Worm (Caenorhabditis elegans) whole organism, L2 larva: ENCODE results near the gene cct-4.

Source experiments
- C34F6.9 ChIP-seq: fragments of 150-350 bp; optimal IDR thresholded peaks from 2 replicates; lab custom pipeline; 2014; ENCODE audit warnings: missing biosample characterization, missing genetic modification characterization
- F13H6.1 ChIP-seq: sonication (generic microtip); optimal IDR thresholded peaks from 2 replicates; lab custom pipeline; 2016; ENCODE audit warnings: missing genetic modification characterization, missing compliant biosample characterization
- Y55F3AM.14 ChIP-seq: fragments of 200-800 bp; sonication (Bioruptor generic); optimal IDR thresholded peaks from 2 replicates; lab custom pipeline; 2018; ENCODE audit warnings: mild to moderate bottlenecking, missing genetic modification characterization, missing compliant biosample characterization
- ZK546.5 ChIP-seq: sonication (generic microtip); optimal IDR thresholded peaks from 2 replicates; lab custom pipeline; 2017; ENCODE audit warnings: missing biosample characterization, missing genetic modification characterization
- alr-1 ChIP-seq: fragments of 150-350 bp; optimal IDR thresholded peaks from 2 replicates; lab custom pipeline; 2014; ENCODE audit warnings: missing biosample characterization, missing genetic modification characterization
- aly-2 ChIP-seq: fragments of 150-350 bp; optimal IDR thresholded peaks from 2 replicates; lab custom pipeline; 2014; ENCODE audit warnings: missing biosample characterization, missing genetic modification characterization
- ama-1 ChIP-seq: fragments of 150-350 bp; optimal IDR thresholded peaks from 2 replicates; lab custom pipeline; 2018; ENCODE audit warnings: inconsistent platforms
- blmp-1 ChIP-seq: sonication (generic microtip); optimal IDR thresholded peaks from 2 replicates; lab custom pipeline; 2017; ENCODE audit warnings: missing genetic modification characterization, mild to moderate bottlenecking, missing compliant biosample characterization, antibody characterized with exemption, moderate library complexity; ENCODE audit not compliant: insufficient read depth
- ceh-16 ChIP-seq: fragments of 150-350 bp; optimal IDR thresholded peaks from 2 replicates; lab custom pipeline; 2014; ENCODE audit warnings: missing biosample characterization, missing genetic modification characterization
- crh-2 ChIP-seq: sonication (generic microtip); optimal IDR thresholded peaks from 2 replicates; lab custom pipeline; 2017; ENCODE audit warnings: missing biosample characterization, missing genetic modification characterization
- dmd-4 ChIP-seq: sonication (generic microtip); optimal IDR thresholded peaks from 2 replicates; lab custom pipeline; 2017; ENCODE audit warnings: missing biosample characterization, missing genetic modification characterization
- elt-1 ChIP-seq: fragments of 150-350 bp; optimal IDR thresholded peaks from 2 replicates; lab custom pipeline; 2014; ENCODE audit warnings: missing biosample characterization, missing genetic modification characterization
- fos-1 ChIP-seq: fragments of 150-350 bp; optimal IDR thresholded peaks from 2 replicates; lab custom pipeline; 2014; ENCODE audit warnings: missing biosample characterization, missing genetic modification characterization
- gmeb-1 ChIP-seq: fragments of 150-350 bp; optimal IDR thresholded peaks from 2 replicates; lab custom pipeline; 2014; ENCODE audit warnings: missing biosample characterization, missing genetic modification characterization
- lin-11 ChIP-seq: fragments of 150-350 bp; sonication (generic microtip); optimal IDR thresholded peaks from 2 replicates; lab custom pipeline; 2014; ENCODE audit warnings: missing biosample characterization, missing genetic modification characterization, inconsistent platforms, mixed read lengths
- lin-13 ChIP-seq: fragments of 150-350 bp; optimal IDR thresholded peaks from 2 replicates; lab custom pipeline; 2014; ENCODE audit warnings: missing biosample characterization, missing genetic modification reagents, missing genetic modification characterization
- lin-39 ChIP-seq: fragments of 150-350 bp; optimal IDR thresholded peaks from 2 replicates; lab custom pipeline; 2014; ENCODE audit warnings: missing biosample characterization, missing genetic modification reagents, missing genetic modification characterization
- lsy-2 ChIP-seq, 2 experiments: fragments of 150-350 bp in 1 of 2; sonication (generic microtip) in 1 of 2; optimal IDR thresholded peaks; 2 replicates each; lab custom pipeline; 2014 to 2017; ENCODE audit warnings: missing biosample characterization in 2 of 2, missing genetic modification characterization in 2 of 2
- mab-5 ChIP-seq: fragments of 150-350 bp; optimal IDR thresholded peaks from 2 replicates; lab custom pipeline; 2014; ENCODE audit warnings: missing biosample characterization, missing genetic modification characterization
- mbf-1 ChIP-seq: sonication (generic microtip); optimal IDR thresholded peaks from 2 replicates; lab custom pipeline; 2017; ENCODE audit warnings: missing biosample characterization, missing genetic modification characterization
- nhr-10 ChIP-seq: sonication (generic microtip); optimal IDR thresholded peaks from 2 replicates; lab custom pipeline; 2017; ENCODE audit warnings: missing biosample characterization, missing genetic modification characterization
- nhr-11 ChIP-seq: fragments of 150-350 bp; optimal IDR thresholded peaks from 2 replicates; lab custom pipeline; 2014; ENCODE audit warnings: missing biosample characterization, missing genetic modification characterization
- nhr-12 ChIP-seq: fragments of 150-350 bp; optimal IDR thresholded peaks from 2 replicates; lab custom pipeline; 2014; ENCODE audit warnings: missing biosample characterization, missing genetic modification characterization
- nhr-129 ChIP-seq: fragments of 150-350 bp; optimal IDR thresholded peaks from 2 replicates; lab custom pipeline; 2014; ENCODE audit warnings: missing biosample characterization, missing genetic modification characterization
- nhr-21 ChIP-seq: fragments of 150-350 bp; optimal IDR thresholded peaks from 2 replicates; lab custom pipeline; 2014; ENCODE audit warnings: missing biosample characterization, missing genetic modification characterization
- nhr-237 ChIP-seq: fragments of 150-350 bp; optimal IDR thresholded peaks from 2 replicates; lab custom pipeline; 2014; ENCODE audit warnings: missing biosample characterization, missing genetic modification characterization
- nhr-25 ChIP-seq: fragments of 150-350 bp; sonication (generic microtip); optimal IDR thresholded peaks from 3 replicates; lab custom pipeline; 2014; ENCODE audit warnings: missing biosample characterization, missing genetic modification characterization
- nhr-6 ChIP-seq: fragments of 150-350 bp; optimal IDR thresholded peaks from 2 replicates; lab custom pipeline; 2014; ENCODE audit warnings: missing biosample characterization, missing genetic modification characterization
- nhr-77 ChIP-seq: fragments of 150-350 bp; optimal IDR thresholded peaks from 2 replicates; lab custom pipeline; 2014; ENCODE audit warnings: missing biosample characterization, missing genetic modification characterization
- peb-1 ChIP-seq: fragments of 150-350 bp; optimal IDR thresholded peaks from 2 replicates; lab custom pipeline; 2014; ENCODE audit warnings: missing biosample characterization, missing genetic modification characterization
- skn-1 ChIP-seq: sonication (generic microtip); optimal IDR thresholded peaks from 2 replicates; lab custom pipeline; 2017; ENCODE audit warnings: missing biosample characterization, missing genetic modification characterization
- sma-3 ChIP-seq: sonication (generic microtip); optimal IDR thresholded peaks from 2 replicates; lab custom pipeline; 2016; ENCODE audit warnings: missing genetic modification reagents, missing genetic modification characterization, missing compliant biosample characterization
- snpc-4 ChIP-seq: fragments of 150-350 bp; optimal IDR thresholded peaks from 2 replicates; lab custom pipeline; 2014; ENCODE audit warnings: missing biosample characterization, missing genetic modification characterization
- unc-39 ChIP-seq: fragments of 150-350 bp; optimal IDR thresholded peaks from 2 replicates; lab custom pipeline; 2014; ENCODE audit warnings: missing biosample characterization, missing genetic modification characterization
- unc-55 ChIP-seq: fragments of 150-350 bp; sonication (generic microtip); optimal IDR thresholded peaks from 3 replicates; lab custom pipeline; 2014; ENCODE audit warnings: missing biosample characterization, missing genetic modification reagents, missing genetic modification characterization
- unc-62 ChIP-seq: fragments of 150-350 bp; optimal IDR thresholded peaks from 2 replicates; lab custom pipeline; 2014; ENCODE audit warnings: missing biosample characterization, missing genetic modification reagents, missing genetic modification characterization
- zag-1 ChIP-seq: fragments of 150-350 bp; optimal IDR thresholded peaks from 2 replicates; lab custom pipeline; 2014; ENCODE audit warnings: missing biosample characterization, missing genetic modification characterization
- ztf-1 ChIP-seq: fragments of 200-800 bp; sonication (Bioruptor generic); conservative IDR thresholded peaks from 2 replicates; pipeline ENCODE4 v1.3.6; 2022; ENCODE audit warnings: missing genetic modification characterization, missing compliant biosample characterization
- ztf-11 ChIP-seq: sonication (generic microtip); optimal IDR thresholded peaks from 2 replicates; lab custom pipeline; 2017; ENCODE audit warnings: missing biosample characterization, missing genetic modification characterization
- ztf-4 ChIP-seq: fragments of 150-350 bp; optimal IDR thresholded peaks from 2 replicates; lab custom pipeline; 2014; ENCODE audit warnings: missing biosample characterization, missing genetic modification characterization

Gene cct-4

DNA sequence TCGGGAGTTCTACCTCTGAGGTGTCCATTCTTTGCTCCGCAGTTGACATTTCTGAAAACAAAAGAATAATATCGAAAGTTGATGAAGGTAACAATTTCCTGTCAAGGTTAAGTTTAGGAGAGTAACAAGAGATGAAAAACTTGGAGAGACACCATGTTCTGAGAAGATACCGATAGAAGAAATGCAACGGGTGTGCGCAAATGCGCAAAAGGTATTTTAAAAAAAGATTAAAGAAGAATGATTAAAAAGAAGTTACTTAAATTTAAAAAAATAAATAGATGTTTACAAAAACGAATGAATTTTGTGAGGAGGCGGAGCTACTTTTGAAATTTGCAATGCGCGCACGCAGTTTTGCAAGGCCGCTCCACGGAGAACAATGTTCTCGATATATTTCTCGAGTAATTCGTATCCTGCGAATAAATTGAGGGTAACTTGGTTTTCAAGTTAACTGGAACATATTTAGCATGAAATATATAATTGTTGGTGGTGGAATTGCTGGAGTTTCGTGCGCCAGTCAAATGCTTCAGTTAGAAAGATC is 41.6 kb downstream of the cct-4 start, which contains the start of the genes ran-3 and C26D10.3:
ran-3 (minus strand) TSS at position 51 of the 538 bp plus-strand sequence.
C26D10.3 (plus strand) TSS at position 385 of the 538 bp plus-strand sequence.
- TF ChIP-seq zag-1 (tag; lab: Kevin White, UChicago) (no peak), nhr-129 (peak; percentile 66), unc-39 (tag; lab: Kevin White, UChicago) (no peak), lin-11 (tag; lab: Kevin White, UChicago) (peak; percentile 54), ama-1 (lab: Kevin White, UChicago) (no peak), unc-55 (GFP tag; lab: Kevin White, UChicago) (peak; percentile 69), nhr-11 (tag; lab: Kevin White, UChicago) (no peak), dmd-4 (tag; lab: Kevin White, UChicago) (no peak), ztf-11 (tag; lab: Kevin White, UChicago) (no peak), snpc-4 (tag; lab: Kevin White, UChicago) (no peak), mab-5 (tag; lab: Kevin White, UChicago) (no peak), nhr-10 (tag; lab: Kevin White, UChicago) (no peak), fos-1 (tag; lab: Kevin White, UChicago) (no peak), ztf-1 (GFP tag; lab: Robert Waterston, UW) (no peak), nhr-21 (tag; lab: Kevin White, UChicago) (peak; percentile 18), sma-3 (GFP tag; lab: Kevin White, UChicago) (peak; percentile 47), gmeb-1 (tag; lab: Kevin White, UChicago) (peak; percentile 55), ztf-4 (no peak), blmp-1 (no peak), lin-39 (tag; lab: Kevin White, UChicago) (no peak), lsy-2 (tag; optimal IDR thresholded peaks at IDR 0.05; lab: Kevin White, UChicago) (peak in 1 of 2 experiments; percentile 70), Y55F3AM.14 (GFP tag; lab: Kevin White, UChicago) (no peak), nhr-6 (tag; lab: Kevin White, UChicago) (no peak), skn-1 (peak; percentile 42), nhr-77 (tag; lab: Kevin White, UChicago) (no peak), lin-13 (GFP tag; lab: Kevin White, UChicago) (peak; percentile 17), elt-1 (tag; lab: Kevin White, UChicago) (no peak), F13H6.1 (tag; lab: Kevin White, UChicago) (peak; percentile 8), crh-2 (peak; percentile 13), mbf-1 (tag; lab: Kevin White, UChicago) (no peak), C34F6.9 (tag; lab: Kevin White, UChicago) (peak; percentile 43)

DNA sequence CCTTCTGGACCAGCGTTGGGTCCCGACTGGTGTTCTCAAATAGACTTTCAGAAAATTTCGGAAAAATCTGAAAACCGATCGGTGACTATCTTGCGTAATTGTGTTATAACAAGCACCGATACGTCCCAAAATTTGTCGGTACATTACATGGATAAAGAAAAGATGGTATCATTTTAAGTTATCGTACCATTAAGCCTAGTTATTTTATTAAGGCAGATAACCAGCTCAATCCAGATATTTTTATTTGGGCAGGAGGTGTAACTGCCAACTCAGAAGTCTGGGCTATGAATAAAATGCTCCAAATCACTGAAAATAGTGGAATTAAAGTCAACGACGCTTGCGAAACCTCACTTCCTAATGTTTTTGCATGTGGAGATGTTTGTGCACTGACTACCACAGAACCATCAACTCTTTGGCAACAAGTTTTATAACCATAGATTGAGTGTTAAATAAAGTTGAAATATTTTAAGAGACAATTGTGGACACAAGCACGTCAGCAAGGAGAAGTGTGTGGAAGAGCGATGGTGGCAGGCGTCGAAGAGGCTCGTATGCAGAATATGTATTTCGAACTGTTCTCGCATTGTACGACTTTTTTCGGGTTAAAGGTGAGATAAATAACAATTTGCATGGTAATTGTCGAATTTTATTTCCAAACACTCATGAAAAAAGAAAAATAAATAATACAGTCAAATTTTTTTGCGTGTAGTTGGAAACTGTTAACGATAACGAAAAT is 42.9 kb downstream of the cct-4 start:
- TF ChIP-seq lsy-2 (tag; optimal IDR thresholded peaks at IDR 0.05; lab: Kevin White, UChicago): no peak
- no peak for TF ChIP-seq lin-39 (tag; lab: Kevin White, UChicago)
- TF ChIP-seq unc-55 (GFP tag; lab: Kevin White, UChicago): no peak
- no peak for TF ChIP-seq unc-62 (GFP tag; lab: Kevin White, UChicago)
- no peak for TF ChIP-seq peb-1 (tag; lab: Kevin White, UChicago)
- TF ChIP-seq ztf-11 (tag; lab: Kevin White, UChicago): no peak

DNA sequence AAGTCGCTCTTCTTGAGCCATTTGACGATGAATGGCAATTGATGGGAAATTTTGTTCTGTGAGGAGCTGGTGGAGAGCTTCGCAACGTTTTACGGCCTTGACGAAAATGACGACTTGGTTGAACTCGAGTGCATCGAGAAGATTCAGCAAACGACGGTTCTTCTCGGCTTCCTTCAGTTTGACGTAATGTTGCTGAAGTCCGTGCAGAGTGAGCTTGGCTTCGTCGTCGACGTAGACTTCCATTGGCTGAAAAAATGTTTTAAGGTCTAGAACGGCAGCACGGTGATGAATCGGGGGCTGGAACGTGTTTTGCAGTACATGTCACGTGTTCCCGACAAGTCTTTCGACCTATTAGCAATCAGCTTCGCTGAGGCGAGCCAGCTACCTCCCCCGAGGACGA is 44.0 kb downstream of the cct-4 start:
- TF ChIP-seq unc-62 (GFP tag; lab: Kevin White, UChicago) (no peak), nhr-12 (no peak), ztf-1 (GFP tag; lab: Robert Waterston, UW) (no peak), nhr-237 (tag; lab: Kevin White, UChicago) (no peak), nhr-25 (tag; lab: Kevin White, UChicago) (no peak), nhr-11 (tag; lab: Kevin White, UChicago) (no peak), snpc-4 (tag; lab: Kevin White, UChicago) (no peak), Y55F3AM.14 (GFP tag; lab: Kevin White, UChicago) (no peak), alr-1 (tag; lab: Kevin White, UChicago) (no peak), skn-1 (no peak), mab-5 (tag; lab: Kevin White, UChicago) (no peak), ama-1 (lab: Kevin White, UChicago) (no peak), aly-2 (tag; lab: Kevin White, UChicago) (no peak), nhr-10 (tag; lab: Kevin White, UChicago) (no peak), ceh-16 (tag; lab: Kevin White, UChicago) (no peak), zag-1 (tag; lab: Kevin White, UChicago) (no peak), ZK546.5 (tag; lab: Kevin White, UChicago) (no peak)
